Worm (Caenorhabditis elegans): Measurements from ENCODE around the gene gldi-11.

The gldi-11 gene

ce11 chrII:4959719-4960118, 14.1 kb upstream of the gldi-11 start, which contains the start of gene ulp-2:
Gene ulp-2 (minus strand): TSS chrII:4959876.
- TF ChIP-seq fos-1 (tag; optimal IDR thresholded peaks at IDR 0.05) (no peak), mml-1 (tag; optimal IDR thresholded peaks at IDR 0.05) (no peak), ztf-11 (tag; optimal IDR thresholded peaks at IDR 0.05) (no peak), lin-15B (tag; optimal IDR thresholded peaks at IDR 0.05) (peak; percentile 49), skn-1 (tag; optimal IDR thresholded peaks at IDR 0.05) (peak; percentile 34), nhr-23 (tag; optimal IDR thresholded peaks at IDR 0.05) (no peak), fkh-2 (tag; optimal IDR thresholded peaks at IDR 0.05) (no peak), elt-2 (tag; optimal IDR thresholded peaks at IDR 0.05) (peak; percentile 15), ztf-4 (tag; optimal IDR thresholded peaks at IDR 0.05) (no peak), nfya-1 (tag; optimal IDR thresholded peaks at IDR 0.05; ENCODE audit: insufficient read depth) (peak; percentile 15), ama-1 (optimal IDR thresholded peaks at IDR 0.05) (no peak), ceh-16 (tag; optimal IDR thresholded peaks at IDR 0.05) (no peak), nhr-76 (tag; optimal IDR thresholded peaks at IDR 0.05) (no peak), nhr-28 (tag; optimal IDR thresholded peaks at IDR 0.05) (no peak), mdl-1 (tag; optimal IDR thresholded peaks at IDR 0.05) (no peak), ceh-28 (tag; optimal IDR thresholded peaks at IDR 0.05) (no peak), ZK546.5 (tag; optimal IDR thresholded peaks at IDR 0.05) (no peak), nhr-43 (tag; optimal IDR thresholded peaks at IDR 0.05; ENCODE audit: poor library complexity, severe bottlenecking) (no peak), pqm-1 (tag; optimal IDR thresholded peaks at IDR 0.05) (no peak), nhr-237 (tag; optimal IDR thresholded peaks at IDR 0.05) (no peak), nhr-11 (tag; optimal IDR thresholded peaks at IDR 0.05) (no peak), R02D3.7 (tag; optimal IDR thresholded peaks at IDR 0.05) (no peak), snpc-4 (tag; optimal IDR thresholded peaks at IDR 0.05) (no peak), lsy-12 (tag; optimal IDR thresholded peaks at IDR 0.05) (no peak), daf-12 (tag; optimal IDR thresholded peaks at IDR 0.05) (no peak), nhr-25 (tag; optimal IDR thresholded peaks at IDR 0.05) (peak; percentile 28), ceh-82 (tag; optimal IDR thresholded peaks at IDR 0.05) (no peak), unc-62 (GFP tag; optimal IDR thresholded peaks at IDR 0.05) (no peak), pha-4 (tag; optimal IDR thresholded peaks at IDR 0.05) (peak; percentile 42), egl-5 (tag; optimal IDR thresholded peaks at IDR 0.05) (no peak), jun-1 (tag; optimal IDR thresholded peaks at IDR 0.05) (no peak), ceh-9 (tag; optimal IDR thresholded peaks at IDR 0.05) (no peak), eor-1 (tag; optimal IDR thresholded peaks at IDR 0.05) (no peak), aly-2 (tag; optimal IDR thresholded peaks at IDR 0.05) (no peak), egl-27 (tag; optimal IDR thresholded peaks at IDR 0.05) (no peak), fkh-10 (GFP tag; optimal IDR thresholded peaks at IDR 0.05) (no peak), elt-3 (tag; optimal IDR thresholded peaks at IDR 0.05) (no peak), zag-1 (tag; optimal IDR thresholded peaks at IDR 0.05) (no peak), hmg-11 (tag; optimal IDR thresholded peaks at IDR 0.05) (peak; percentile 12), lin-39 (tag; optimal IDR thresholded peaks at IDR 0.05) (peak; percentile 38), nhr-12 (tag; optimal IDR thresholded peaks at IDR 0.05) (no peak), elt-1 (tag; optimal IDR thresholded peaks at IDR 0.05) (no peak), tbx-2 (tag; optimal IDR thresholded peaks at IDR 0.05) (no peak), nhr-67 (tag; optimal IDR thresholded peaks at IDR 0.05) (no peak), unc-39 (tag; optimal IDR thresholded peaks at IDR 0.05) (no peak), sea-2 (GFP tag; optimal IDR thresholded peaks at IDR 0.05) (no peak), nhr-77 (tag; optimal IDR thresholded peaks at IDR 0.05) (no peak)

ce11 chrII:4955353-4955752, 9.8 kb upstream of the gldi-11 start, which contains the start of gene pbs-3:
Gene pbs-3 (minus strand): TSS chrII:4955427.
- no peak for TF ChIP-seq sea-2 (GFP tag; optimal IDR thresholded peaks at IDR 0.05)
- TF ChIP-seq daf-12 (tag; optimal IDR thresholded peaks at IDR 0.05) = no peak
- peak; percentile 75 for TF ChIP-seq elt-2 (tag; optimal IDR thresholded peaks at IDR 0.05)
- TF ChIP-seq ama-1 (optimal IDR thresholded peaks at IDR 0.05) = peak; percentile 5
- no peak for TF ChIP-seq eor-1 (tag; optimal IDR thresholded peaks at IDR 0.05)
- no peak for TF ChIP-seq lsy-12 (tag; optimal IDR thresholded peaks at IDR 0.05)
- peak; percentile 8 for TF ChIP-seq ceh-28 (tag; optimal IDR thresholded peaks at IDR 0.05)
- TF ChIP-seq lin-15B (tag; optimal IDR thresholded peaks at IDR 0.05) = peak; percentile 62
- no peak for TF ChIP-seq ztf-4 (tag; optimal IDR thresholded peaks at IDR 0.05)
- TF ChIP-seq ceh-16 (tag; optimal IDR thresholded peaks at IDR 0.05) = no peak
- TF ChIP-seq jun-1 (tag; optimal IDR thresholded peaks at IDR 0.05) = no peak
- no peak for TF ChIP-seq aly-2 (tag; optimal IDR thresholded peaks at IDR 0.05)
- no peak for TF ChIP-seq nhr-77 (tag; optimal IDR thresholded peaks at IDR 0.05)
- TF ChIP-seq nhr-12 (tag; optimal IDR thresholded peaks at IDR 0.05) = no peak
- no peak for TF ChIP-seq elt-3 (tag; optimal IDR thresholded peaks at IDR 0.05)
- no peak for TF ChIP-seq ZK546.5 (tag; optimal IDR thresholded peaks at IDR 0.05)
- TF ChIP-seq pqm-1 (tag; optimal IDR thresholded peaks at IDR 0.05) = peak; percentile 37
- no peak for TF ChIP-seq zag-1 (tag; optimal IDR thresholded peaks at IDR 0.05)
- TF ChIP-seq nhr-25 (tag; optimal IDR thresholded peaks at IDR 0.05) = peak; percentile 70
- no peak for TF ChIP-seq ceh-82 (tag; optimal IDR thresholded peaks at IDR 0.05)
- TF ChIP-seq ceh-9 (tag; optimal IDR thresholded peaks at IDR 0.05) = no peak
- TF ChIP-seq fkh-10 (GFP tag; optimal IDR thresholded peaks at IDR 0.05) = no peak
- peak; percentile 58 for TF ChIP-seq nhr-23 (tag; optimal IDR thresholded peaks at IDR 0.05)
- no peak for TF ChIP-seq nhr-28 (tag; optimal IDR thresholded peaks at IDR 0.05)
- peak; percentile 2 for TF ChIP-seq nhr-43 (tag; optimal IDR thresholded peaks at IDR 0.05; ENCODE audit: poor library complexity, severe bottlenecking)
- no peak for TF ChIP-seq fkh-2 (tag; optimal IDR thresholded peaks at IDR 0.05)
- TF ChIP-seq tbx-2 (tag; optimal IDR thresholded peaks at IDR 0.05) = no peak
- TF ChIP-seq hmg-11 (tag; optimal IDR thresholded peaks at IDR 0.05) = no peak
- no peak for TF ChIP-seq mml-1 (tag; optimal IDR thresholded peaks at IDR 0.05)
- TF ChIP-seq R02D3.7 (tag; optimal IDR thresholded peaks at IDR 0.05) = peak; percentile 17
- TF ChIP-seq lin-39 (tag; optimal IDR thresholded peaks at IDR 0.05) = peak; percentile 73
- TF ChIP-seq ztf-11 (tag; optimal IDR thresholded peaks at IDR 0.05) = no peak
- peak; percentile 79 for TF ChIP-seq nfya-1 (tag; optimal IDR thresholded peaks at IDR 0.05; ENCODE audit: insufficient read depth)
- TF ChIP-seq snpc-4 (tag; optimal IDR thresholded peaks at IDR 0.05) = no peak
- TF ChIP-seq skn-1 (tag; optimal IDR thresholded peaks at IDR 0.05) = peak; percentile 89
- peak; percentile 87 for TF ChIP-seq pha-4 (tag; optimal IDR thresholded peaks at IDR 0.05)
- TF ChIP-seq egl-27 (tag; optimal IDR thresholded peaks at IDR 0.05) = no peak
- no peak for TF ChIP-seq unc-39 (tag; optimal IDR thresholded peaks at IDR 0.05)
- TF ChIP-seq unc-62 (GFP tag; optimal IDR thresholded peaks at IDR 0.05) = no peak
- TF ChIP-seq elt-1 (tag; optimal IDR thresholded peaks at IDR 0.05) = no peak
